Fruit fly (Drosophila melanogaster): ENCODE measurements around the gene CG9154.
A peak's percentile ranks its signal among the peaks of the same experiment; 100 is the strongest.

Gene CG9154

dm6 chr2L:6050575-6050974 lies 19.9 kb downstream of the CG9154 start, which contains the start of gene CG9135 (continued):
- peak; percentile 79 for TF ChIP-seq MBD-R2 (GFP tag; IDR thresholded peaks at IDR 0.05)
- TF ChIP-seq chn (GFP tag; optimal IDR thresholded peaks at IDR 0.05) = no peak
- no peak for TF ChIP-seq jumu (GFP tag; optimal IDR thresholded peaks at IDR 0.05)
- no peak for TF ChIP-seq chm (GFP tag; IDR thresholded peaks at IDR 0.05)
- no peak for TF ChIP-seq Hmr (GFP tag; optimal IDR thresholded peaks at IDR 0.05)
- peak; percentile 70 for TF ChIP-seq Dp (GFP tag; optimal IDR thresholded peaks at IDR 0.05)
- no peak for TF ChIP-seq ranshi (GFP tag; IDR thresholded peaks at IDR 0.05)
- TF ChIP-seq maf-S (GFP tag; optimal IDR thresholded peaks at IDR 0.05) = no peak
- no peak for TF ChIP-seq lbe (GFP tag; optimal IDR thresholded peaks at IDR 0.05)
- TF ChIP-seq trh (GFP tag; optimal IDR thresholded peaks at IDR 0.05) = no peak
- TF ChIP-seq dan (GFP tag; IDR thresholded peaks at IDR 0.05) = no peak
- no peak for TF ChIP-seq Ptx1 (GFP tag; IDR thresholded peaks at IDR 0.05)
- TF ChIP-seq CG30020 (tag; optimal IDR thresholded peaks at IDR 0.05) = peak; percentile 72
- TF ChIP-seq NC2β (GFP tag; optimal IDR thresholded peaks at IDR 0.05) = no peak
- TF ChIP-seq CG43689 (GFP tag; IDR thresholded peaks at IDR 0.05) = no peak
- peak; percentile 23 for TF ChIP-seq Med (GFP tag)
- TF ChIP-seq Ada2b (GFP tag; IDR thresholded peaks at IDR 0.05) = no peak
- no peak for TF ChIP-seq CG12769 (tag; optimal IDR thresholded peaks at IDR 0.05)

- TF ChIP-seq CG17568 (GFP tag; optimal IDR thresholded peaks at IDR 0.05) (no peak), CG6765 (GFP tag; optimal IDR thresholded peaks at IDR 0.05) (no peak), nerfin-1 (tag; optimal IDR thresholded peaks at IDR 0.05) (peak; percentile 28), Trl (optimal IDR thresholded peaks at IDR 0.05) (no peak), Trl (GFP tag; optimal IDR thresholded peaks at IDR 0.05) (no peak), trem (tag; optimal IDR thresholded peaks at IDR 0.05) (peak; percentile 35), CG17328 (GFP tag; IDR thresholded peaks at IDR 0.05) (no peak), pzg (GFP tag; optimal IDR thresholded peaks at IDR 0.05) (peak; percentile 42), amos (GFP tag; IDR thresholded peaks at IDR 0.05; ENCODE audit: partially characterized antibody) (0 out of 2 replicates have a peak, but pooled peaks have one; percentile 12), CG8290 (GFP tag; optimal IDR thresholded peaks at IDR 0.05) (no peak), CG8290 (tag; optimal IDR thresholded peaks at IDR 0.05) (no peak), Lim3 (GFP tag; IDR thresholded peaks at IDR 0.05) (no peak), Sry-δ (GFP tag; optimal IDR thresholded peaks at IDR 0.05) (peak; percentile 33), Ada2b (GFP tag; IDR thresholded peaks at IDR 0.05) (no peak), sd (tag; optimal IDR thresholded peaks at IDR 0.05) (peak; percentile 74), CG13287 (GFP tag; IDR thresholded peaks at IDR 0.05; ENCODE audit: partially characterized antibody) (peak; percentile 50), CG2116 (GFP tag; optimal IDR thresholded peaks at IDR 0.05) (peak; percentile 33), CG6175 (GFP tag; IDR thresholded peaks at IDR 0.05) (no peak), Atf3 (GFP tag; optimal IDR thresholded peaks at IDR 0.05) (no peak), sna (GFP tag; IDR thresholded peaks at IDR 0.05; ENCODE audit: partially characterized antibody) (peak; percentile 40; the same call in 1 of the 2 replicates), CG1603 (tag; optimal IDR thresholded peaks at IDR 0.05) (peak; percentile 12), Opbp (GFP tag; IDR thresholded peaks at IDR 0.05; ENCODE audit: partially characterized antibody) (peak; percentile 43; the same call in 1 of the 3 replicates), so (GFP tag; IDR thresholded peaks at IDR 0.05) (0 out of 3 replicates have a peak, but pooled peaks have one; percentile 8), Dbx (GFP tag; IDR thresholded peaks at IDR 0.05) (no peak), BEAF-32 (GFP tag; optimal IDR thresholded peaks at IDR 0.05) (peak; percentile 20), Lpt (GFP tag; optimal IDR thresholded peaks at IDR 0.05) (no peak), CG6254 (GFP tag; optimal IDR thresholded peaks at IDR 0.05) (peak; percentile 76), dmrt99B (tag; optimal IDR thresholded peaks at IDR 0.05) (no peak), bigmax (GFP tag; optimal IDR thresholded peaks at IDR 0.05) (no peak), MESR4 (GFP tag; optimal IDR thresholded peaks at IDR 0.05) (peak; percentile 41), BtbVII (GFP tag; optimal IDR thresholded peaks at IDR 0.05) (no peak), knrl (GFP tag; IDR thresholded peaks at IDR 0.05; ENCODE audit: partially characterized antibody) (no peak), pfk (GFP tag; optimal IDR thresholded peaks at IDR 0.05) (no peak), stwl (tag; optimal IDR thresholded peaks at IDR 0.05) (peak; percentile 2)
Measured at dm6 chr2L:6048542-6048941, 21.9 kb downstream of the CG9154 start, which contains the start of the genes CG34179 and slmo. CG34179 (minus strand) TSS chr2L:6048706. slmo (minus strand) TSS chr2L:6048706.
